Fruit fly (Drosophila melanogaster): ENCODE results near the gene Fer2.

Gene Fer2

DNA sequence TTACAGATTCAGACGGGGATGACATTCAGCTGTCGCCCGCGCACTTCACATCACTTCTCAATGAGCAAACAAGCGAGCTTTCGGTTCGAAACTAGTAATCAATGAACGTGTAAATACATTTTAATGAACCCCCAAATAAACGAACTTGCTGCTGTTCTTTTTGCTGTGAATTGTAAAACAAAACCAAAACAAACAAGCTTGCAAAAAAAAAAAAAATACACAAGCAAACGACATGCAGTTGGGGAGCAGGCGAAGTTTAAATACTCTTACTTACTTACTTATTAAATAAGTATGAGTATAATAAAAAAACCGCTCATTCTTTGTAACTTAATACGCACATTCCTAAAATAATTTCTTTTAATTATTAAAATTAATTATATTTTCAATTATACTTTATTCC lies 3.2 kb upstream of the Fer2 start:
- TF ChIP-seq Hr4 (GFP tag; optimal IDR thresholded peaks at IDR 0.05) = no peak
- TF ChIP-seq Sox15 (GFP tag; optimal IDR thresholded peaks at IDR 0.05) = no peak
- TF ChIP-seq spab (GFP tag; optimal IDR thresholded peaks at IDR 0.05) = no peak
- peak; percentile 23 for TF ChIP-seq Met (GFP tag; optimal IDR thresholded peaks at IDR 0.05)
- TF ChIP-seq CG4318 (GFP tag; optimal IDR thresholded peaks at IDR 0.05) = no peak
- TF ChIP-seq achi (GFP tag; optimal IDR thresholded peaks at IDR 0.05) = peak; percentile 49
- no peak for TF ChIP-seq Smox (GFP tag; optimal IDR thresholded peaks at IDR 0.05)
- TF ChIP-seq CG3919 (GFP tag; optimal IDR thresholded peaks at IDR 0.05) = peak; percentile 39
- TF ChIP-seq Blimp-1 (GFP tag; optimal IDR thresholded peaks at IDR 0.05) = no peak
- no peak for TF ChIP-seq Ets21C (GFP tag; optimal IDR thresholded peaks at IDR 0.05)
- TF ChIP-seq OdsH (GFP tag; optimal IDR thresholded peaks at IDR 0.05) = peak; percentile 41
- no peak for TF ChIP-seq Hr39 (GFP tag; optimal IDR thresholded peaks at IDR 0.05)
- peak; percentile 38 for TF ChIP-seq topi (GFP tag; optimal IDR thresholded peaks at IDR 0.05)
- no peak for TF ChIP-seq CG8319 (GFP tag; optimal IDR thresholded peaks at IDR 0.05)
- TF ChIP-seq CG34406 (GFP tag; optimal IDR thresholded peaks at IDR 0.05) = peak; percentile 59
- TF ChIP-seq fd85E (GFP tag; optimal IDR thresholded peaks at IDR 0.05) = no peak
- TF ChIP-seq Sox102F (GFP tag; optimal IDR thresholded peaks at IDR 0.05) = peak; percentile 54
- TF ChIP-seq ss (GFP tag; optimal IDR thresholded peaks at IDR 0.05) = peak; percentile 3 to 47
- TF ChIP-seq CG31627 (GFP tag; optimal IDR thresholded peaks at IDR 0.05) = peak; percentile 4
- peak; percentile 89 for TF ChIP-seq eg (GFP tag; IDR thresholded peaks at IDR 0.05)
- no peak for TF ChIP-seq Eip75B (GFP tag; optimal IDR thresholded peaks at IDR 0.05)
- peak; percentile 37 for TF ChIP-seq acj6 (GFP tag; optimal IDR thresholded peaks at IDR 0.05)
- TF ChIP-seq dsx (GFP tag; optimal IDR thresholded peaks at IDR 0.05; ENCODE audit: poor library complexity, severe bottlenecking) = no peak
- peak; percentile 64 for TF ChIP-seq CG8632 (GFP tag; optimal IDR thresholded peaks at IDR 0.05)
- TF ChIP-seq CG15336 (GFP tag; IDR thresholded peaks at IDR 0.05) = peak; percentile 73
- TF ChIP-seq vri (GFP tag; optimal IDR thresholded peaks at IDR 0.05) = peak; percentile 77
- no peak for TF ChIP-seq fd59A (GFP tag; optimal IDR thresholded peaks at IDR 0.05)
- no peak for TF ChIP-seq CG9139 (GFP tag; optimal IDR thresholded peaks at IDR 0.05)
- TF ChIP-seq CG10631 (GFP tag; optimal IDR thresholded peaks at IDR 0.05) = peak; percentile 43
- TF ChIP-seq pdm3 (GFP tag; optimal IDR thresholded peaks at IDR 0.05) = peak; percentile 4
- TF ChIP-seq fkh (GFP tag; optimal IDR thresholded peaks at IDR 0.05) = no peak
- TF ChIP-seq CG6163 (GFP tag; IDR thresholded peaks at IDR 0.05) = peak; percentile 81
- no peak for TF ChIP-seq Ets96B (tag; optimal IDR thresholded peaks at IDR 0.05)
- TF ChIP-seq lz (GFP tag; optimal IDR thresholded peaks at IDR 0.05) = peak; percentile 20
- TF ChIP-seq CG11294 (GFP tag; IDR thresholded peaks at IDR 0.05) = no peak
- peak; percentile 38 for TF ChIP-seq Lpt (GFP tag; optimal IDR thresholded peaks at IDR 0.05)
- TF ChIP-seq CG6854 (GFP tag; optimal IDR thresholded peaks at IDR 0.05) = peak; percentile 6
- TF ChIP-seq CG6808 (GFP tag; optimal IDR thresholded peaks at IDR 0.05) = peak; percentile 4
- TF ChIP-seq salr (GFP tag; optimal IDR thresholded peaks at IDR 0.05) = peak in 1 of 2 experiments; percentile 24
- TF ChIP-seq CG6276 (GFP tag; optimal IDR thresholded peaks at IDR 0.05) = peak; percentile 49
- TF ChIP-seq CG11762 (GFP tag; optimal IDR thresholded peaks at IDR 0.05; ENCODE audit: insufficient read depth) = peak; percentile 10
- peak; percentile 26 for TF ChIP-seq CG32006 (GFP tag; optimal IDR thresholded peaks at IDR 0.05)
- no peak for TF ChIP-seq Sox14 (GFP tag; optimal IDR thresholded peaks at IDR 0.05)
- peak; percentile 50; the same call in 2 of the 3 replicates for TF ChIP-seq CG8119 (GFP tag; IDR thresholded peaks at IDR 0.05)
- TF ChIP-seq esn (GFP tag; optimal IDR thresholded peaks at IDR 0.05) = peak; percentile 48
- peak; percentile 23 for TF ChIP-seq CG6792 (GFP tag; optimal IDR thresholded peaks at IDR 0.05)
- no peak for TF ChIP-seq svp (GFP tag)
- TF ChIP-seq CG3032 (tag; optimal IDR thresholded peaks at IDR 0.05) = peak; percentile 1
- TF ChIP-seq CG7368 (GFP tag; optimal IDR thresholded peaks at IDR 0.05) = no peak
- peak; percentile 24 for TF ChIP-seq CG16779 (tag; optimal IDR thresholded peaks at IDR 0.05)
- TF ChIP-seq CG10669 (GFP tag; optimal IDR thresholded peaks at IDR 0.05) = no peak
- TF ChIP-seq net (GFP tag; optimal IDR thresholded peaks at IDR 0.05) = peak; percentile 62

All from whole organism, prepupa.